Fruit fly (Drosophila melanogaster) whole organism, embryonic: ENCODE measurements around the gene Vti1a.

ENCODE experiments used
- Ada2b ChIP-seq: fragments of 200-800 bp; sonication (Bioruptor generic); IDR thresholded peaks from 2 replicates; pipeline ENCODE4 v1.3.6; 2022; ENCODE audit warnings: missing biosample characterization, missing genetic modification characterization
- B-H2 ChIP-seq: fragments of 200-800 bp; sonication (Bioruptor generic); optimal IDR thresholded peaks from 2 replicates; lab custom pipeline; 2018; ENCODE audit warnings: missing biosample characterization, mild to moderate bottlenecking, missing genetic modification characterization
- CG1024 ChIP-seq: fragments of 200-800 bp; sonication (Bioruptor generic); IDR thresholded peaks from 2 replicates; pipeline ENCODE4 v1.3.6; 2022; ENCODE audit warnings: missing biosample characterization, missing genetic modification characterization
- CG11695 ChIP-seq: fragments of 200-800 bp; sonication (Bioruptor generic); IDR thresholded peaks from 3 replicates; pipeline ENCODE4 v1.3.6; 2022; ENCODE audit warnings: missing biosample characterization, missing genetic modification characterization
- CG12659 ChIP-seq: fragments of 200-800 bp; sonication (Bioruptor generic); optimal IDR thresholded peaks from 3 replicates; lab custom pipeline; 2017; ENCODE audit warnings: mild to moderate bottlenecking, missing biosample characterization, missing genetic modification reagents, missing genetic modification characterization
- CG15011 ChIP-seq: fragments of 200-800 bp; sonication (Bioruptor generic); optimal IDR thresholded peaks from 3 replicates; lab custom pipeline; 2018; ENCODE audit warnings: missing biosample characterization, mild to moderate bottlenecking, missing genetic modification characterization
- CG15601 ChIP-seq: fragments of 200-800 bp; sonication (Bioruptor generic); optimal IDR thresholded peaks from 3 replicates; lab custom pipeline; 2019; ENCODE audit warnings: missing biosample characterization, mild to moderate bottlenecking, missing genetic modification characterization, moderate library complexity
- CG18011 ChIP-seq: fragments of 200-800 bp; sonication (Bioruptor generic); optimal IDR thresholded peaks from 2 replicates; lab custom pipeline; 2017; ENCODE audit warnings: missing biosample characterization, missing genetic modification characterization, mild to moderate bottlenecking, moderate library complexity, missing genotype
- CG2875 ChIP-seq: fragments of 200-800 bp; sonication (Bioruptor generic); optimal IDR thresholded peaks from 2 replicates; lab custom pipeline; 2017; ENCODE audit warnings: missing biosample characterization, mild to moderate bottlenecking, missing genetic modification characterization, missing genetic modification reagents
- CG3065 ChIP-seq: fragments of 200-800 bp; sonication (Bioruptor generic); optimal IDR thresholded peaks from 2 replicates; lab custom pipeline; 2016; ENCODE audit warnings: missing biosample characterization, missing genetic modification characterization
- CG31224 ChIP-seq: fragments of 200-800 bp; sonication (Bioruptor generic); IDR thresholded peaks from 2 replicates; pipeline ENCODE4 v1.3.6; 2022; ENCODE audit warnings: missing biosample characterization, missing genetic modification characterization
- CG31388 ChIP-seq: fragments of 200-800 bp; sonication (Bioruptor generic); optimal IDR thresholded peaks from 2 replicates; lab custom pipeline; 2016; ENCODE audit warnings: missing biosample characterization, missing genetic modification characterization
- CG32767 ChIP-seq: fragments of 200-800 bp; sonication (Bioruptor generic); IDR thresholded peaks from 2 replicates; pipeline ENCODE4 v1.3.6; 2022; ENCODE audit warnings: missing biosample characterization, missing genetic modification characterization
- CG6813 ChIP-seq: fragments of 200-800 bp; sonication (Bioruptor generic); optimal IDR thresholded peaks from 2 replicates; lab custom pipeline; 2017; ENCODE audit warnings: missing biosample characterization, missing genetic modification characterization, mild to moderate bottlenecking, moderate library complexity, missing genetic modification reagents
- CG7786 ChIP-seq: fragments of 200-800 bp; sonication (Bioruptor generic); optimal IDR thresholded peaks from 2 replicates; lab custom pipeline; 2016; ENCODE audit warnings: missing biosample characterization, missing genetic modification characterization
- CG7987 ChIP-seq: fragments of 200-800 bp; sonication (Bioruptor generic); optimal IDR thresholded peaks from 2 replicates; lab custom pipeline; 2018; ENCODE audit warnings: missing biosample characterization, mild to moderate bottlenecking, missing genetic modification characterization, moderate library complexity
- CG8944 ChIP-seq: fragments of 200-800 bp; sonication (Bioruptor generic); optimal IDR thresholded peaks from 3 replicates; lab custom pipeline; 2016; ENCODE audit warnings: missing biosample characterization, missing genetic modification characterization
- CG9817 ChIP-seq: fragments of 200-800 bp; sonication (Bioruptor generic); optimal IDR thresholded peaks from 2 replicates; lab custom pipeline; 2018; ENCODE audit warnings: missing biosample characterization, mild to moderate bottlenecking, missing genetic modification characterization, moderate library complexity
- D ChIP-seq, 2 experiments: fragments of 200-800 bp in 1 of 2; fragments of >200 bp in 1 of 2; sonication (Bioruptor generic) in 1 of 2; optimal IDR thresholded peaks; 2 replicates in 1 of 2; 3 replicates in 1 of 2; lab custom pipeline; 2017; ENCODE audit warnings: mild to moderate bottlenecking in 1 of 2, missing biosample characterization in 1 of 2, missing genetic modification characterization in 1 of 2, missing genetic modification reagents in 1 of 2
- Doc3 ChIP-seq: fragments of 200-800 bp; sonication (Bioruptor generic); IDR thresholded peaks from 3 replicates; pipeline ENCODE4 v1.3.6; 2022; ENCODE audit warnings: missing biosample characterization, missing genetic modification characterization; ENCODE audit not compliant: partially characterized antibody
- Elba2 ChIP-seq: fragments of 200-800 bp; sonication (Bioruptor generic); optimal IDR thresholded peaks from 3 replicates; lab custom pipeline; 2016; ENCODE audit warnings: missing biosample characterization, missing genetic modification characterization
- HmgD ChIP-seq: fragments of 200-800 bp; sonication (Bioruptor generic); optimal IDR thresholded peaks from 3 replicates; lab custom pipeline; 2016; ENCODE audit warnings: missing biosample characterization, missing genetic modification characterization
- Hmr ChIP-seq: fragments of 200-800 bp; sonication (Bioruptor generic); optimal IDR thresholded peaks from 3 replicates; lab custom pipeline; 2017; ENCODE audit warnings: mild to moderate bottlenecking, missing biosample characterization, missing genetic modification reagents, missing genetic modification characterization
- Meics ChIP-seq: fragments of 200-800 bp; sonication (Bioruptor generic); optimal IDR thresholded peaks from 2 replicates; lab custom pipeline; 2017; ENCODE audit warnings: missing biosample characterization, mild to moderate bottlenecking, missing genetic modification characterization
- NFAT ChIP-seq: fragments of 200-800 bp; sonication (Bioruptor generic); IDR thresholded peaks from 2 replicates; pipeline ENCODE4 v1.3.6; 2022; ENCODE audit warnings: missing biosample characterization, missing genetic modification characterization
- NK7.1 ChIP-seq: fragments of 200-800 bp; sonication (Bioruptor generic); optimal IDR thresholded peaks from 3 replicates; lab custom pipeline; 2016; ENCODE audit warnings: missing biosample characterization, missing genetic modification characterization
- Sox102F ChIP-seq: fragments of 200-800 bp; sonication (Bioruptor generic); optimal IDR thresholded peaks from 2 replicates; lab custom pipeline; 2018; ENCODE audit warnings: missing biosample characterization, mild to moderate bottlenecking, missing genetic modification characterization, moderate library complexity
- az2 ChIP-seq: fragments of 200-800 bp; sonication (Bioruptor generic); optimal IDR thresholded peaks from 3 replicates; lab custom pipeline; 2016; ENCODE audit warnings: missing biosample characterization, missing genetic modification characterization
- bab2 ChIP-seq: fragments of 200-800 bp; sonication (Bioruptor generic); optimal IDR thresholded peaks from 2 replicates; lab custom pipeline; 2016; ENCODE audit warnings: missing biosample characterization, missing genetic modification characterization
- chn ChIP-seq: fragments of 200-800 bp; sonication (Bioruptor generic); optimal IDR thresholded peaks from 2 replicates; lab custom pipeline; 2016; ENCODE audit warnings: missing biosample characterization, missing genetic modification characterization
- eyg ChIP-seq: fragments of 200-800 bp; sonication (Bioruptor generic); optimal IDR thresholded peaks from 3 replicates; lab custom pipeline; 2016; ENCODE audit warnings: missing biosample characterization, missing genetic modification characterization
- hbn ChIP-seq: fragments of 200-800 bp; sonication (Bioruptor generic); IDR thresholded peaks from 2 replicates; pipeline ENCODE4 v1.3.6; 2022; ENCODE audit warnings: missing biosample characterization, missing genetic modification characterization; ENCODE audit not compliant: partially characterized antibody
- her ChIP-seq: fragments of 200-800 bp; sonication (Bioruptor generic); optimal IDR thresholded peaks from 2 replicates; lab custom pipeline; 2016; ENCODE audit warnings: missing biosample characterization, missing genetic modification characterization
- jigr1 ChIP-seq: fragments of 200-800 bp; sonication (Bioruptor generic); IDR thresholded peaks from 3 replicates; pipeline ENCODE4 v1.3.6; 2022; ENCODE audit warnings: missing biosample characterization, missing genetic modification characterization
- ken ChIP-seq: fragments of 200-800 bp; sonication (Bioruptor generic); IDR thresholded peaks from 3 replicates; pipeline ENCODE4 v1.3.6; 2022; ENCODE audit warnings: missing biosample characterization, missing genetic modification characterization
- knrl ChIP-seq: fragments of 200-800 bp; sonication (Bioruptor generic); IDR thresholded peaks from 3 replicates; pipeline ENCODE4 v1.3.6; 2022; ENCODE audit warnings: missing biosample characterization, missing genetic modification characterization; ENCODE audit not compliant: partially characterized antibody
- lab ChIP-seq: fragments of 200-800 bp; sonication (Bioruptor generic); optimal IDR thresholded peaks from 3 replicates; lab custom pipeline; 2017; ENCODE audit warnings: missing biosample characterization, missing genetic modification characterization, mild to moderate bottlenecking, moderate library complexity, missing genetic modification reagents
- mam ChIP-seq: fragments of 200-800 bp; sonication (Bioruptor generic); optimal IDR thresholded peaks from 3 replicates; lab custom pipeline; 2016; ENCODE audit warnings: missing biosample characterization, missing genetic modification characterization
- onecut ChIP-seq: fragments of 200-800 bp; sonication (Bioruptor generic); IDR thresholded peaks from 2 replicates; pipeline ENCODE4 v1.3.6; 2022; ENCODE audit warnings: missing biosample characterization, missing genetic modification characterization
- salm ChIP-seq: fragments of 200-800 bp; sonication (Bioruptor generic); optimal IDR thresholded peaks from 2 replicates; lab custom pipeline; 2018; ENCODE audit warnings: missing biosample characterization, mild to moderate bottlenecking, missing genetic modification characterization
- sima ChIP-seq: fragments of 200-800 bp; sonication (Bioruptor generic); optimal IDR thresholded peaks from 2 replicates; lab custom pipeline; 2016; ENCODE audit warnings: missing biosample characterization, missing genetic modification characterization
- slbo ChIP-seq: fragments of 200-800 bp; sonication (Bioruptor generic); IDR thresholded peaks from 2 replicates; pipeline ENCODE4 v1.3.6; 2022; ENCODE audit warnings: missing biosample characterization, missing genetic modification characterization
- sob ChIP-seq: fragments of 200-800 bp; sonication (Bioruptor generic); IDR thresholded peaks from 2 replicates; pipeline ENCODE4 v1.3.6; 2022; ENCODE audit warnings: missing biosample characterization, missing genetic modification characterization
- trem ChIP-seq: fragments of 200-800 bp; optimal IDR thresholded peaks from 3 replicates; lab custom pipeline; 2019; ENCODE audit warnings: missing biosample characterization, mild to moderate bottlenecking, missing genetic modification characterization, moderate library complexity
- twi ChIP-seq: fragments of 200-800 bp; optimal IDR thresholded peaks from 2 replicates; lab custom pipeline; 2019; ENCODE audit warnings: missing biosample characterization, mild to moderate bottlenecking, missing genetic modification characterization, moderate library complexity
- vfl ChIP-seq: fragments of 200-800 bp; sonication (Bioruptor generic); optimal IDR thresholded peaks from 2 replicates; lab custom pipeline; 2016; ENCODE audit warnings: missing biosample characterization, missing genetic modification characterization
- z ChIP-seq: fragments of 200-800 bp; sonication (Bioruptor generic); IDR thresholded peaks from 3 replicates; pipeline ENCODE4 v1.3.6; 2022; ENCODE audit warnings: missing biosample characterization, missing genetic modification characterization
- zen2 ChIP-seq: fragments of 200-800 bp; sonication (Bioruptor generic); IDR thresholded peaks from 3 replicates; pipeline ENCODE4 v1.3.6; 2022; ENCODE audit warnings: missing biosample characterization, missing genetic modification characterization; ENCODE audit not compliant: partially characterized antibody
- zfh1 ChIP-seq: fragments of 200-800 bp; sonication (Bioruptor generic); IDR thresholded peaks from 3 replicates; pipeline ENCODE4 v1.3.6; 2022; ENCODE audit warnings: missing biosample characterization, missing genetic modification characterization

The Vti1a gene

dm6 chr3L:644111-644718 lies 48.5 kb downstream of the Vti1a start (continued):
- TF ChIP-seq z, result peak; percentile 77
- peak; percentile 88 for TF ChIP-seq her (GFP tag; lab: Kevin White, UChicago)
- peak; percentile 58 for TF ChIP-seq CG31388 (GFP tag; lab: Kevin White, UChicago)
- TF ChIP-seq zen2 (GFP tag; lab: Robert Waterston, UW), result no peak
- TF ChIP-seq Elba2 (GFP tag; lab: Kevin White, UChicago), result no peak
- peak; percentile 92 for TF ChIP-seq CG2875 (GFP tag; lab: Kevin White, UChicago)
- no peak; the same call in 1 of the 2 replicates for TF ChIP-seq NFAT (GFP tag; lab: Robert Waterston, UW)
- peak; percentile 87 for TF ChIP-seq CG7786
- peak; percentile 77 for TF ChIP-seq CG6813 (GFP tag; lab: Kevin White, UChicago)
- TF ChIP-seq knrl, result no peak
- TF ChIP-seq CG18011 (GFP tag; lab: Kevin White, UChicago), result peak; percentile 57
- TF ChIP-seq CG9817 (tag; lab: Kevin White, UChicago), result peak; percentile 64
- TF ChIP-seq CG3065 (GFP tag; lab: Kevin White, UChicago), result peak; percentile 79
- peak; percentile 80 for TF ChIP-seq salm
- no peak for TF ChIP-seq Doc3 (GFP tag; lab: Robert Waterston, UW)
- peak; percentile 72 for TF ChIP-seq Meics (GFP tag; lab: Kevin White, UChicago)
- TF ChIP-seq bab2 (GFP tag; lab: Kevin White, UChicago), result peak; percentile 85
- TF ChIP-seq CG7987 (GFP tag; lab: Kevin White, UChicago), result peak; percentile 60
- TF ChIP-seq CG1024 (GFP tag; lab: Robert Waterston, UW), result peak; percentile 88
- TF ChIP-seq CG8944 (GFP tag; lab: Kevin White, UChicago), result peak; percentile 91
- TF ChIP-seq chn, result peak; percentile 91
- peak; percentile 72 for TF ChIP-seq HmgD (GFP tag; lab: Kevin White, UChicago)
- peak; percentile 78 for TF ChIP-seq CG15601 (tag; lab: Kevin White, UChicago)
- TF ChIP-seq D (optimal IDR thresholded peaks at IDR 0.05; lab: Kevin White, UChicago), result no peak
- peak; percentile 89 for TF ChIP-seq D (GFP tag; optimal IDR thresholded peaks at IDR 0.05; lab: Kevin White, UChicago)
- peak; percentile 89 for TF ChIP-seq Ada2b
- TF ChIP-seq Sox102F, result peak; percentile 95
- TF ChIP-seq CG32767 (GFP tag; lab: Robert Waterston, UW), result peak; percentile 79
- TF ChIP-seq CG12659 (GFP tag; lab: Kevin White, UChicago), result peak; percentile 77
- peak; percentile 77 for TF ChIP-seq NK7.1 (GFP tag; lab: Kevin White, UChicago)
- peak; percentile 78 for TF ChIP-seq CG11695 (GFP tag; lab: Robert Waterston, UW)
- TF ChIP-seq jigr1 (GFP tag; lab: Robert Waterston, UW), result peak; percentile 58; the same call in 1 of the 3 replicates
- peak; percentile 93 for TF ChIP-seq az2 (GFP tag; lab: Kevin White, UChicago)
- peak; percentile 89 for TF ChIP-seq lab (GFP tag; lab: Kevin White, UChicago)
- no peak for TF ChIP-seq hbn (GFP tag; lab: Robert Waterston, UW)
- peak; percentile 72 for TF ChIP-seq sima (GFP tag; lab: Kevin White, UChicago)
- peak; percentile 4 for TF ChIP-seq vfl (GFP tag; lab: Kevin White, UChicago)
- TF ChIP-seq Hmr, result peak; percentile 63
- peak; percentile 86 for TF ChIP-seq mam (GFP tag; lab: Kevin White, UChicago)
- TF ChIP-seq B-H2 (GFP tag; lab: Kevin White, UChicago), result no peak
- TF ChIP-seq sob (GFP tag; lab: Robert Waterston, UW), result peak; percentile 85
- peak; percentile 31 for TF ChIP-seq CG15011 (GFP tag; lab: Kevin White, UChicago)
- TF ChIP-seq trem (tag; lab: Kevin White, UChicago), result peak; percentile 72
- peak; percentile 93 for TF ChIP-seq zfh1 (GFP tag; lab: Robert Waterston, UW)
- peak; percentile 79 for TF ChIP-seq onecut
- TF ChIP-seq CG31224 (GFP tag; lab: Robert Waterston, UW), result peak; percentile 60
- TF ChIP-seq ken, result peak; percentile 90
- TF ChIP-seq twi (tag; lab: Kevin White, UChicago), result peak; percentile 42
- peak; percentile 83 for TF ChIP-seq slbo (GFP tag; lab: Robert Waterston, UW)
- peak; percentile 75 for TF ChIP-seq eyg (GFP tag; lab: Kevin White, UChicago)
